Worm (Caenorhabditis elegans) whole organism, L1 larva: ENCODE measurements around the gene F21E9.2.

ENCODE experiments used
- C04F5.9 ChIP-seq: sonication (generic microtip); optimal IDR thresholded peaks from 2 replicates; lab custom pipeline; 2016; ENCODE audit warnings: missing genetic modification characterization, missing compliant biosample characterization
- C34B4.2 ChIP-seq: sonication (generic microtip); optimal IDR thresholded peaks from 2 replicates; lab custom pipeline; 2017; ENCODE audit warnings: mild to moderate bottlenecking, missing genetic modification characterization, missing compliant biosample characterization
- F16B12.6 ChIP-seq: fragments of 150-350 bp; optimal IDR thresholded peaks from 2 replicates; lab custom pipeline; 2014; ENCODE audit warnings: missing biosample characterization, missing genetic modification characterization
- Y116A8C.19 ChIP-seq: sonication (generic microtip); optimal IDR thresholded peaks from 2 replicates; lab custom pipeline; 2016; ENCODE audit warnings: missing compliant biosample characterization, missing genetic modification characterization, borderline replicate concordance
- alr-1 ChIP-seq: fragments of 200-800 bp; sonication (Bioruptor generic); optimal IDR thresholded peaks from 2 replicates; lab custom pipeline; 2018; ENCODE audit warnings: borderline replicate concordance, mild to moderate bottlenecking, missing genetic modification characterization, missing compliant biosample characterization
- aly-2 ChIP-seq: fragments of 150-350 bp; optimal IDR thresholded peaks from 2 replicates; lab custom pipeline; 2014; ENCODE audit warnings: missing biosample characterization, missing genetic modification characterization
- ama-1 ChIP-seq: fragments of 150-350 bp; optimal IDR thresholded peaks from 2 replicates; lab custom pipeline; 2014
- ceh-82 ChIP-seq, 3 experiments: fragments of 150-350 bp in 1 of 3; sonication (generic microtip) in 2 of 3; optimal IDR thresholded peaks; 2 replicates each; lab custom pipeline; 2014 to 2017; ENCODE audit warnings: missing biosample characterization in 3 of 3, missing genetic modification characterization in 3 of 3
- ceh-90 ChIP-seq: sonication (generic microtip); optimal IDR thresholded peaks from 2 replicates; lab custom pipeline; 2016; ENCODE audit warnings: missing genetic modification characterization, missing compliant biosample characterization
- ces-1 ChIP-seq: fragments of 150-350 bp; optimal IDR thresholded peaks from 2 replicates; lab custom pipeline; 2014; ENCODE audit warnings: missing biosample characterization, missing genetic modification reagents, missing genetic modification characterization
- efl-1 ChIP-seq, 4 experiments: fragments of 150-350 bp; optimal IDR thresholded peaks in 3 of 4; peaks in 1 of 4; 1 replicate in 1 of 4; 2 replicates in 3 of 4; lab custom pipeline; 2014; ENCODE audit warnings: missing biosample characterization in 2 of 4, missing genetic modification characterization in 2 of 4, missing genetic modification reagents in 2 of 4
- efl-3 ChIP-seq: fragments of 200-800 bp; sonication (Bioruptor generic); optimal IDR thresholded peaks from 2 replicates; lab custom pipeline; 2018; ENCODE audit warnings: mild to moderate bottlenecking, missing genetic modification characterization, missing compliant biosample characterization
- egl-27 ChIP-seq, 2 experiments: fragments of 150-350 bp in 1 of 2; sonication (generic microtip); optimal IDR thresholded peaks; 3 replicates each; lab custom pipeline; 2017 to 2018; ENCODE audit warnings: missing biosample characterization in 2 of 2, missing genetic modification characterization in 2 of 2, missing genetic modification reagents in 2 of 2
- elt-2 ChIP-seq: sonication (generic microtip); optimal IDR thresholded peaks from 2 replicates; lab custom pipeline; 2016; ENCODE audit warnings: missing genetic modification characterization, mild to moderate bottlenecking, inconsistent platforms, missing compliant biosample characterization, missing genetic modification reagents
- ets-5 ChIP-seq: fragments of 200-800 bp; sonication (Bioruptor generic); IDR thresholded peaks from 2 replicates; pipeline ENCODE4 v1.3.6; 2022; ENCODE audit warnings: missing genetic modification characterization, missing compliant biosample characterization
- fkh-10 ChIP-seq: sonication (generic microtip); optimal IDR thresholded peaks from 2 replicates; lab custom pipeline; 2017; ENCODE audit warnings: missing biosample characterization, missing genetic modification reagents, missing genetic modification characterization
- fkh-8 ChIP-seq: sonication (generic microtip); optimal IDR thresholded peaks from 2 replicates; lab custom pipeline; 2016; ENCODE audit warnings: mild to moderate bottlenecking, missing genetic modification characterization, missing compliant biosample characterization
- grh-1 ChIP-seq: fragments of 200-800 bp; sonication (Bioruptor generic); IDR thresholded peaks from 2 replicates; pipeline ENCODE4 v1.3.6; 2022; ENCODE audit warnings: missing genetic modification reagents, missing genetic modification characterization, missing compliant biosample characterization
- hlh-17 ChIP-seq: fragments of 200-800 bp; sonication (Bioruptor generic); optimal IDR thresholded peaks from 2 replicates; lab custom pipeline; 2018; ENCODE audit warnings: missing genetic modification characterization, mild to moderate bottlenecking, missing compliant biosample characterization, moderate library complexity, borderline replicate concordance
- jun-1 ChIP-seq: fragments of 150-350 bp; optimal IDR thresholded peaks from 2 replicates; lab custom pipeline; 2014; ENCODE audit warnings: missing biosample characterization, missing genetic modification reagents, missing genetic modification characterization
- lin-13 ChIP-seq: fragments of 150-350 bp; optimal IDR thresholded peaks from 2 replicates; lab custom pipeline; 2014; ENCODE audit warnings: missing biosample characterization, missing genetic modification reagents, missing genetic modification characterization
- lsy-2 ChIP-seq, 2 experiments: fragments of 150-350 bp; optimal IDR thresholded peaks; 2 replicates each; lab custom pipeline; 2014; ENCODE audit warnings: missing biosample characterization in 2 of 2, missing genetic modification characterization in 2 of 2
- mab-9 ChIP-seq: fragments of 200-800 bp; sonication (Bioruptor generic); IDR thresholded peaks from 2 replicates; pipeline ENCODE4 v1.3.6; 2022; ENCODE audit warnings: missing genetic modification reagents, missing genetic modification characterization, missing compliant biosample characterization
- mdl-1 ChIP-seq, 2 experiments: fragments of 150-350 bp; optimal IDR thresholded peaks; 2 replicates each; lab custom pipeline; 2014 to 2017; ENCODE audit warnings: missing biosample characterization in 2 of 2, missing genetic modification characterization in 2 of 2, inconsistent platforms in 1 of 2
- mef-2 ChIP-seq: fragments of 150-350 bp; optimal IDR thresholded peaks from 2 replicates; lab custom pipeline; 2014; ENCODE audit warnings: missing biosample characterization, missing genetic modification characterization
- mep-1 ChIP-seq: fragments of 150-350 bp; optimal IDR thresholded peaks from 2 replicates; lab custom pipeline; 2014; ENCODE audit warnings: missing biosample characterization, missing genetic modification characterization
- nhr-11 ChIP-seq: fragments of 150-350 bp; optimal IDR thresholded peaks from 2 replicates; lab custom pipeline; 2014; ENCODE audit warnings: missing biosample characterization, missing genetic modification characterization
- nhr-12 ChIP-seq: sonication (generic microtip); optimal IDR thresholded peaks from 2 replicates; lab custom pipeline; 2017; ENCODE audit warnings: missing biosample characterization, missing genetic modification characterization
- nhr-20 ChIP-seq: sonication (generic microtip); optimal IDR thresholded peaks from 2 replicates; lab custom pipeline; 2016; ENCODE audit warnings: mild to moderate bottlenecking, missing genetic modification characterization, missing compliant biosample characterization
- nhr-237 ChIP-seq: fragments of 150-350 bp; optimal IDR thresholded peaks from 2 replicates; lab custom pipeline; 2014; ENCODE audit warnings: missing biosample characterization, missing genetic modification characterization
- nhr-28 ChIP-seq: fragments of 150-350 bp; optimal IDR thresholded peaks from 2 replicates; lab custom pipeline; 2014; ENCODE audit warnings: missing biosample characterization, missing genetic modification characterization
- nhr-47 ChIP-seq: sonication (generic microtip); optimal IDR thresholded peaks from 2 replicates; lab custom pipeline; 2016; ENCODE audit warnings: mild to moderate bottlenecking, missing genetic modification characterization, moderate library complexity, missing compliant biosample characterization
- nhr-71 ChIP-seq: sonication (generic microtip); optimal IDR thresholded peaks from 2 replicates; lab custom pipeline; 2016; ENCODE audit warnings: mild to moderate bottlenecking, missing genetic modification characterization, moderate library complexity, missing compliant biosample characterization
- nhr-76 ChIP-seq: sonication (generic microtip); optimal IDR thresholded peaks from 2 replicates; lab custom pipeline; 2017; ENCODE audit warnings: missing biosample characterization, missing genetic modification characterization
- nhr-77 ChIP-seq: fragments of 150-350 bp; optimal IDR thresholded peaks from 2 replicates; lab custom pipeline; 2014; ENCODE audit warnings: missing biosample characterization, missing genetic modification characterization
- nhr-84 ChIP-seq: sonication (generic microtip); optimal IDR thresholded peaks from 2 replicates; lab custom pipeline; 2017; ENCODE audit warnings: missing biosample characterization, missing genetic modification characterization
- nhr-85 ChIP-seq: sonication (generic microtip); peaks from one replicate; lab custom pipeline; 2016; ENCODE audit warnings: missing genetic modification characterization, inconsistent platforms, missing compliant biosample characterization
- pax-3 ChIP-seq: fragments of 200-800 bp; sonication (Bioruptor generic); optimal IDR thresholded peaks from 2 replicates; lab custom pipeline; 2018; ENCODE audit warnings: mild to moderate bottlenecking, missing genetic modification characterization, moderate library complexity, missing compliant biosample characterization
- rnt-1 ChIP-seq: sonication (generic microtip); optimal IDR thresholded peaks from 2 replicates; lab custom pipeline; 2016; ENCODE audit warnings: mild to moderate bottlenecking, missing genetic modification characterization, moderate library complexity, missing compliant biosample characterization
- skn-1 ChIP-seq: fragments of 150-350 bp; optimal IDR thresholded peaks from 2 replicates; lab custom pipeline; 2014; ENCODE audit warnings: missing biosample characterization, missing genetic modification characterization
- snu-23 ChIP-seq: sonication (generic microtip); optimal IDR thresholded peaks from 2 replicates; lab custom pipeline; 2016; ENCODE audit warnings: missing genetic modification characterization, missing compliant biosample characterization
- sox-4 ChIP-seq: sonication (generic microtip); optimal IDR thresholded peaks from 2 replicates; lab custom pipeline; 2016; ENCODE audit warnings: missing genetic modification characterization, missing compliant biosample characterization
- sptf-1 ChIP-seq: fragments of 150-350 bp; optimal IDR thresholded peaks from 2 replicates; lab custom pipeline; 2014; ENCODE audit warnings: missing biosample characterization, missing genetic modification characterization
- sup-37 ChIP-seq: fragments of 200-800 bp; sonication (Bioruptor generic); optimal IDR thresholded peaks from 2 replicates; lab custom pipeline; 2018; ENCODE audit warnings: mild to moderate bottlenecking, missing genetic modification characterization, missing compliant biosample characterization
- swsn-7 ChIP-seq: sonication (generic microtip); optimal IDR thresholded peaks from 2 replicates; lab custom pipeline; 2016; ENCODE audit warnings: missing genetic modification characterization, missing compliant biosample characterization
- tbx-2 ChIP-seq: sonication (generic microtip); optimal IDR thresholded peaks from 2 replicates; lab custom pipeline; 2016; ENCODE audit warnings: missing genetic modification characterization, missing compliant biosample characterization
- tlp-1 ChIP-seq: fragments of 150-350 bp; optimal IDR thresholded peaks from 2 replicates; lab custom pipeline; 2014; ENCODE audit warnings: missing biosample characterization, missing genetic modification characterization
- unc-86 ChIP-seq: sonication (generic microtip); optimal IDR thresholded peaks from 2 replicates; lab custom pipeline; 2016; ENCODE audit warnings: missing genetic modification characterization, missing compliant biosample characterization
- vab-15 ChIP-seq: sonication (generic microtip); optimal IDR thresholded peaks from 2 replicates; lab custom pipeline; 2017; ENCODE audit warnings: missing genotype, mild to moderate bottlenecking, missing genetic modification characterization, missing compliant biosample characterization
- zag-1 ChIP-seq: fragments of 150-350 bp; optimal IDR thresholded peaks from 2 replicates; lab custom pipeline; 2014; ENCODE audit warnings: missing biosample characterization, missing genetic modification characterization
- zip-4 ChIP-seq: fragments of 200-800 bp; sonication (Bioruptor generic); optimal IDR thresholded peaks from 2 replicates; lab custom pipeline; 2018; ENCODE audit warnings: mild to moderate bottlenecking, missing genetic modification characterization, moderate library complexity, missing compliant biosample characterization
- ztf-11 ChIP-seq, 2 experiments: sonication (generic microtip); optimal IDR thresholded peaks; 2 replicates each; lab custom pipeline; 2016 to 2017; ENCODE audit warnings: missing genetic modification characterization in 2 of 2, missing biosample characterization in 1 of 2, missing compliant biosample characterization in 1 of 2
- ztf-4 ChIP-seq: fragments of 150-350 bp; optimal IDR thresholded peaks from 2 replicates; lab custom pipeline; 2014; ENCODE audit warnings: missing biosample characterization, missing genetic modification characterization

F21E9.2 gene

ce11 chrX:1344818-1345217 is 15.1 kb upstream of the F21E9.2 start:
- TF ChIP-seq fkh-10 (peak; percentile 99), pax-3 (peak; percentile 90), skn-1 (peak; percentile 100), nhr-11 (tag; lab: Kevin White, UChicago) (peak; percentile 94), jun-1 (tag; lab: Kevin White, UChicago) (peak; percentile 99), lin-13 (peak; percentile 77), sup-37 (GFP tag; lab: Kevin White, UChicago) (peak; percentile 73), nhr-71 (tag; lab: Kevin White, UChicago) (peak; percentile 94), sptf-1 (tag; lab: Kevin White, UChicago) (no peak), zag-1 (tag; lab: Kevin White, UChicago) (peak; percentile 53), alr-1 (tag; lab: Kevin White, UChicago) (no peak), egl-27 (tag; optimal IDR thresholded peaks at IDR 0.05; lab: Kevin White, UChicago) (peak in 1 of 2 experiments; percentile 44), mef-2 (tag; lab: Kevin White, UChicago) (peak; percentile 65), C34B4.2 (tag; lab: Kevin White, UChicago) (no peak), grh-1 (GFP tag; lab: Robert Waterston, UW) (peak; percentile 80), C04F5.9 (tag; lab: Kevin White, UChicago) (peak; percentile 77), ceh-90 (tag; lab: Kevin White, UChicago) (peak; percentile 24), ces-1 (GFP tag; lab: Kevin White, UChicago) (peak; percentile 86), mab-9 (GFP tag; lab: Robert Waterston, UW) (peak; percentile 90), nhr-20 (tag; lab: Kevin White, UChicago) (peak; percentile 95), nhr-85 (tag; lab: Kevin White, UChicago) (peak; percentile 90), fkh-8 (peak; percentile 93), tlp-1 (tag; lab: Kevin White, UChicago) (no peak), ztf-4 (tag; lab: Kevin White, UChicago) (peak; percentile 96), snu-23 (peak; percentile 99), aly-2 (peak; percentile 90), Y116A8C.19 (tag; lab: Kevin White, UChicago) (no peak), mep-1 (tag; lab: Kevin White, UChicago) (peak; percentile 97), swsn-7 (tag; lab: Kevin White, UChicago) (peak; percentile 94), ztf-11 (tag; optimal IDR thresholded peaks at IDR 0.05; lab: Kevin White, UChicago) (peak; percentile 45 to 84), elt-2 (tag; lab: Kevin White, UChicago) (peak; percentile 84), sox-4 (tag; lab: Kevin White, UChicago) (peak; percentile 96), nhr-237 (tag; lab: Kevin White, UChicago) (peak; percentile 95), nhr-28 (tag; lab: Kevin White, UChicago) (no peak), ama-1 (lab: Kevin White, UChicago) (no peak), ets-5 (no peak), ceh-82 (tag; optimal IDR thresholded peaks at IDR 0.05; lab: Kevin White, UChicago) (peak; percentile 99), F16B12.6 (tag; lab: Kevin White, UChicago) (peak; percentile 14), hlh-17 (GFP tag; lab: Kevin White, UChicago) (no peak), vab-15 (peak; percentile 64), unc-86 (peak; percentile 89), efl-3 (GFP tag; lab: Kevin White, UChicago) (peak; percentile 82), lsy-2 (tag; optimal IDR thresholded peaks at IDR 0.05; lab: Kevin White, UChicago) (peak; percentile 89 to 90), tbx-2 (tag; lab: Kevin White, UChicago) (peak; percentile 97), nhr-77 (tag; lab: Kevin White, UChicago) (peak; percentile 97), zip-4 (GFP tag; lab: Kevin White, UChicago) (peak; percentile 93), rnt-1 (tag; lab: Kevin White, UChicago) (peak; percentile 97), efl-1 (optimal IDR thresholded peaks at IDR 0.05; lab: Kevin White, UChicago) (peak; percentile 79 to 87), efl-1 (GFP tag; optimal IDR thresholded peaks at IDR 0.05 in 1 of 2; lab: Kevin White, UChicago) (peak; percentile 36 to 92), nhr-84 (peak; percentile 69), nhr-12 (tag; lab: Kevin White, UChicago) (peak; percentile 57), mdl-1 (tag; optimal IDR thresholded peaks at IDR 0.05; lab: Kevin White, UChicago) (peak in 1 of 2 experiments; percentile 90), nhr-47 (tag; lab: Kevin White, UChicago) (peak; percentile 99), nhr-76 (peak; percentile 75)
